Fruit fly (Drosophila melanogaster) whole organism, pupa: ENCODE results near the gene RpS7.

Experiments used
- CG10348 ChIP-seq: fragments of 200-800 bp; sonication (Bioruptor generic); IDR thresholded peaks from 2 replicates; pipeline ENCODE4 v1.3.6; 2022; ENCODE audit warnings: missing biosample characterization, missing genetic modification characterization
- CG12605 ChIP-seq: fragments of 200-800 bp; sonication (Bioruptor generic); IDR thresholded peaks from 2 replicates; pipeline ENCODE4 v1.3.6; 2022; ENCODE audit warnings: missing biosample characterization, missing genetic modification characterization
- CG13204 ChIP-seq: fragments of 200-800 bp; sonication (Bioruptor generic); optimal IDR thresholded peaks from 2 replicates; lab custom pipeline; 2018; ENCODE audit warnings: missing biosample characterization, mild to moderate bottlenecking, missing genetic modification characterization, moderate library complexity
- CG14655 ChIP-seq: fragments of 200-800 bp; sonication (Bioruptor generic); optimal IDR thresholded peaks from 3 replicates; lab custom pipeline; 2017; ENCODE audit warnings: mild to moderate bottlenecking, missing biosample characterization, missing genetic modification reagents, missing genetic modification characterization
- CG15710 ChIP-seq: fragments of 200-800 bp; sonication (Bioruptor generic); optimal IDR thresholded peaks from 2 replicates; lab custom pipeline; 2018; ENCODE audit warnings: missing biosample characterization, mild to moderate bottlenecking, missing genetic modification characterization, moderate library complexity
- CG17806 ChIP-seq: fragments of 200-800 bp; sonication (Bioruptor generic); optimal IDR thresholded peaks from 2 replicates; lab custom pipeline; 2018; ENCODE audit warnings: missing biosample characterization, mild to moderate bottlenecking, missing genetic modification characterization, moderate library complexity
- CG32121 ChIP-seq: fragments of 200-800 bp; sonication (Bioruptor generic); IDR thresholded peaks from 2 replicates; pipeline ENCODE4 v1.3.6; 2022; ENCODE audit warnings: missing biosample characterization, missing genetic modification characterization
- CG34367 ChIP-seq: fragments of 200-800 bp; sonication (Bioruptor generic); optimal IDR thresholded peaks from 2 replicates; lab custom pipeline; 2018; ENCODE audit warnings: missing biosample characterization, mild to moderate bottlenecking, missing genetic modification characterization
- CG4496 ChIP-seq: fragments of 200-800 bp; sonication (Bioruptor generic); IDR thresholded peaks from 3 replicates; pipeline ENCODE4 v1.3.6; 2022; ENCODE audit warnings: missing biosample characterization, missing genetic modification characterization
- CG8159 ChIP-seq: fragments of 200-800 bp; sonication (Bioruptor generic); optimal IDR thresholded peaks from 3 replicates; lab custom pipeline; 2018; ENCODE audit warnings: missing biosample characterization, mild to moderate bottlenecking, missing genetic modification characterization, moderate library complexity
- CG8301 ChIP-seq: fragments of 200-800 bp; sonication (Bioruptor generic); optimal IDR thresholded peaks from 2 replicates; lab custom pipeline; 2018; ENCODE audit warnings: missing biosample characterization, mild to moderate bottlenecking, missing genetic modification characterization
- CG9948 ChIP-seq: fragments of 200-800 bp; sonication (Bioruptor generic); optimal IDR thresholded peaks from 2 replicates; lab custom pipeline; 2018; ENCODE audit warnings: missing biosample characterization, mild to moderate bottlenecking, missing genetic modification characterization, moderate library complexity
- D1 ChIP-seq: fragments of 200-800 bp; sonication (Bioruptor generic); optimal IDR thresholded peaks from 2 replicates; lab custom pipeline; 2018; ENCODE audit warnings: missing biosample characterization, mild to moderate bottlenecking, missing genetic modification characterization, moderate library complexity
- EcR ChIP-seq: fragments of 200-800 bp; sonication (Bioruptor generic); optimal IDR thresholded peaks from 3 replicates; lab custom pipeline; 2019; ENCODE audit warnings: missing biosample characterization, missing genetic modification characterization, mild to moderate bottlenecking, moderate library complexity, missing genetic modification reagents
- Ets98B ChIP-seq: fragments of 200-800 bp; sonication (Bioruptor generic); IDR thresholded peaks from 2 replicates; pipeline ENCODE4 v1.3.6; 2022; ENCODE audit warnings: missing biosample characterization, missing genetic modification characterization
- Pif1A ChIP-seq: fragments of 200-800 bp; sonication (Bioruptor generic); optimal IDR thresholded peaks from 3 replicates; lab custom pipeline; 2016; ENCODE audit warnings: missing biosample characterization, missing genetic modification characterization
- Pif1B ChIP-seq: fragments of 200-800 bp; sonication (Bioruptor generic); optimal IDR thresholded peaks from 3 replicates; lab custom pipeline; 2016; ENCODE audit warnings: missing biosample characterization, missing genetic modification characterization
- Snoo ChIP-seq: fragments of 200-800 bp; sonication (Bioruptor generic); optimal IDR thresholded peaks from 3 replicates; lab custom pipeline; 2017; ENCODE audit warnings: missing biosample characterization, mild to moderate bottlenecking, missing genetic modification characterization, inconsistent platforms
- fd96Ca ChIP-seq: fragments of 200-800 bp; sonication (Bioruptor generic); IDR thresholded peaks from 3 replicates; pipeline ENCODE4 v1.3.6; 2022; ENCODE audit warnings: missing biosample characterization, missing genetic modification characterization
- gl ChIP-seq: fragments of 200-800 bp; sonication (Bioruptor generic); optimal IDR thresholded peaks from 2 replicates; lab custom pipeline; 2018; ENCODE audit warnings: missing biosample characterization, mild to moderate bottlenecking, missing genetic modification characterization
- rn ChIP-seq: fragments of 200-800 bp; sonication (Bioruptor generic); IDR thresholded peaks from 2 replicates; pipeline ENCODE4 v1.3.6; 2022; ENCODE audit warnings: missing biosample characterization, missing genetic modification characterization

The RpS7 gene

DNA sequence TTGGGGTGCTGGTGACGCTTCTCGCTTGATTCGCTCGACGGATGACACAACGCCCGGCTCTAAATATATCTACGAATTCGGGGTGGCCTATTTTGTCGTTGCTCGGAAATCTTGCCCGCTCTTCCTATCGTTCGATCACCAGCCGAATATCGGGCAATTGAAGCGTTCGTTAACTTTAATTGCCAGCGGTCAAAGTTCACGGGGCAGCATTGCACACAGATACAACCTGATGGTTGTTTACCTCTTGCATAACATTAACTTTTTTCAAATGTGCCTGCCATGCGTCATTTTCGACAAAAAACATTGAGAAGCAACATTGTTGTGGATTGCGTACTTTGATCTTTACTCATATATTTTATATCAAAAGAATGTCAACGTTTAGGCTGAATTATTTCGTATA, 11.0 kb downstream of the RpS7 start:
- TF ChIP-seq CG10348 (GFP tag; lab: Robert Waterston, UW), result no peak
- no peak for TF ChIP-seq Ets98B (GFP tag; lab: Robert Waterston, UW)
- no peak for TF ChIP-seq CG15710
- no peak for TF ChIP-seq EcR (GFP tag; lab: Kevin White, UChicago)

dm6 chr3R:30196128-30196527, 12.7 kb downstream of the RpS7 start, which contains the start of gene CG15531:
Gene CG15531 (minus strand): TSS chr3R:30196228.
- TF ChIP-seq D1 (tag; lab: Kevin White, UChicago) (no peak), CG14655 (GFP tag; lab: Kevin White, UChicago) (no peak), CG13204 (GFP tag; lab: Kevin White, UChicago) (no peak), CG32121 (GFP tag; lab: Robert Waterston, UW) (no peak), CG17806 (tag; lab: Kevin White, UChicago) (no peak), CG8159 (no peak), rn (GFP tag; lab: Robert Waterston, UW) (no peak), CG15710 (no peak), Ets98B (GFP tag; lab: Robert Waterston, UW) (no peak), EcR (GFP tag; lab: Kevin White, UChicago) (no peak), CG34367 (tag; lab: Kevin White, UChicago) (no peak), CG12605 (no peak), CG4496 (GFP tag; lab: Robert Waterston, UW) (no peak), Pif1A (GFP tag; lab: Kevin White, UChicago) (no peak)

- peak; percentile 64 for TF ChIP-seq Ets98B (GFP tag; lab: Robert Waterston, UW)
- TF ChIP-seq fd96Ca (GFP tag; lab: Robert Waterston, UW), result peak; percentile 64
- TF ChIP-seq CG8159, result no peak
- peak; percentile 64 for TF ChIP-seq CG4496 (GFP tag; lab: Robert Waterston, UW)
- peak; percentile 3 for TF ChIP-seq CG17806 (tag; lab: Kevin White, UChicago)
- TF ChIP-seq CG9948 (tag; lab: Kevin White, UChicago), result no peak
- TF ChIP-seq gl (tag; lab: Kevin White, UChicago), result no peak
- peak; percentile 18 for TF ChIP-seq CG15710
- TF ChIP-seq D1 (tag; lab: Kevin White, UChicago), result no peak
- TF ChIP-seq Pif1B (GFP tag; lab: Kevin White, UChicago), result no peak
- no peak for TF ChIP-seq Snoo (tag; lab: Kevin White, UChicago)
- TF ChIP-seq rn (GFP tag; lab: Robert Waterston, UW), result no peak
- no peak for TF ChIP-seq CG13204 (GFP tag; lab: Kevin White, UChicago)
- no peak for TF ChIP-seq EcR (GFP tag; lab: Kevin White, UChicago)
- peak; percentile 14 for TF ChIP-seq CG14655 (GFP tag; lab: Kevin White, UChicago)
- peak; percentile 23 for TF ChIP-seq CG8301 (tag; lab: Kevin White, UChicago)
- no peak for TF ChIP-seq CG12605
- TF ChIP-seq Pif1A (GFP tag; lab: Kevin White, UChicago), result no peak
- TF ChIP-seq CG10348 (GFP tag; lab: Robert Waterston, UW), result no peak
- no peak for TF ChIP-seq CG34367 (tag; lab: Kevin White, UChicago)
- TF ChIP-seq CG32121 (GFP tag; lab: Robert Waterston, UW), result peak; percentile 59
These were observed 13.2 kb downstream of the RpS7 start for dm6 chr3R:30195606-30196049.

DNA sequence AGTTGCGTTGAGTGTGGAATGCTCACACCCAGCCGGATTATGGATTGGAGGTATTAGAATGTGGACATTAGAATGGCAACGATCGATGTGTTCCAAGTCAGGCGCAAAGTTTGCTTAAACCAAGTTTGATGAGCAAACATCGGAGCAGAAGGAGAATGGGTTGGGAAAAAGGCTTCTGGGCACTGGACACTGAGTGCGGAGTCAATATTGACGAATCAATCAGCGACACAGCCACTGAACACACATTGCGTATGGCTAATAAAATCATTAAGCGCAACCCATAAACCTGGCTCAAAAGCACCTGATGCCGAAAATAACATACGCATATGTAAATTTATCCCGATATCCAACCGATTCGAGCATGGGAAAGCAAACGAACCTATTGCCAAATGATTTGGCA, 15.0 kb downstream of the RpS7 start:
- TF ChIP-seq CG4496 (GFP tag; lab: Robert Waterston, UW) (no peak), CG12605 (no peak), rn (GFP tag; lab: Robert Waterston, UW) (no peak), CG8301 (tag; lab: Kevin White, UChicago) (no peak), Snoo (tag; lab: Kevin White, UChicago) (no peak), EcR (GFP tag; lab: Kevin White, UChicago) (no peak), CG32121 (GFP tag; lab: Robert Waterston, UW) (no peak), CG9948 (tag; lab: Kevin White, UChicago) (no peak), Pif1B (GFP tag; lab: Kevin White, UChicago) (no peak), CG15710 (no peak), fd96Ca (GFP tag; lab: Robert Waterston, UW) (no peak), CG10348 (GFP tag; lab: Robert Waterston, UW) (no peak), Pif1A (GFP tag; lab: Kevin White, UChicago) (no peak), Ets98B (GFP tag; lab: Robert Waterston, UW) (no peak)
- TF ChIP-seq, all 21 proteins: peak for 0

dm6 chr3R:30191462-30191874, 17.4 kb downstream of the RpS7 start:
- TF ChIP-seq CG10348 (GFP tag; lab: Robert Waterston, UW) (no peak), CG34367 (tag; lab: Kevin White, UChicago) (peak; percentile 29), CG9948 (tag; lab: Kevin White, UChicago) (peak; percentile 27), fd96Ca (GFP tag; lab: Robert Waterston, UW) (no peak), Snoo (tag; lab: Kevin White, UChicago) (peak; percentile 48), Pif1B (GFP tag; lab: Kevin White, UChicago) (peak; percentile 65), Pif1A (GFP tag; lab: Kevin White, UChicago) (peak; percentile 67), CG14655 (GFP tag; lab: Kevin White, UChicago) (peak; percentile 48), CG8301 (tag; lab: Kevin White, UChicago) (peak; percentile 42), CG12605 (no peak), EcR (GFP tag; lab: Kevin White, UChicago) (no peak), CG15710 (peak; percentile 43), Ets98B (GFP tag; lab: Robert Waterston, UW) (no peak), CG32121 (GFP tag; lab: Robert Waterston, UW) (no peak), D1 (tag; lab: Kevin White, UChicago) (no peak)
